Worm (Caenorhabditis elegans) whole organism, mixed stage, embryonic: ENCODE measurements around the gene F26A10.2.

ENCODE experiments used
- lsy-2 ChIP-seq: fragments of 150-350 bp; optimal IDR thresholded peaks from 2 replicates; lab custom pipeline; 2014; ENCODE audit warnings: missing biosample characterization, missing genetic modification characterization
- zip-8 ChIP-seq: fragments of 150-350 bp; optimal IDR thresholded peaks from 2 replicates; lab custom pipeline; 2014; ENCODE audit warnings: missing biosample characterization, missing genetic modification characterization

DNA sequence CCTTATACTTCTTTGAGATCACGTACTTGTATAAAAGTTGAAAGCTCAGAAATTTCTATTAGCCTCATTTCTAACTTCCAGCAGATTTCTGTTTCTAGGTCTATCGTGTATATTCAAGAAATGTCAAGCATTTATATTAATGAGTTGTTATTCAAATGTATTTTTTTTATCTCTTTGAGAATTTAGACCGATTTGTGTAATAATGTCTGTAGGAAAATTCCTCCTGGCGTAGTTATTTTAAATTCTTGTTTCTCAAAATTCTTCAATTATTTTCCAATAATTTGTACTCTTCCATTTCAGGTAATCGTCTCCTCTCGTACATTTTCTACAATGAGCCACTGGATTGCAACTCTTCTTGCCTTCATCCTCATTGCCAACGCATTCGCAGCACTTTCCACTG is 17.9 kb downstream of the F26A10.2 start, which contains the start of gene nlp-61:
- TF ChIP-seq zip-8 (tag; lab: Kevin White, UChicago) (no peak), lsy-2 (tag; lab: Kevin White, UChicago) (no peak)
